Fruit fly (Drosophila melanogaster) whole organism, embryonic: ENCODE results near the gene Ssadh.

ENCODE experiments used
- Atf6 ChIP-seq: fragments of 200-800 bp; sonication (Bioruptor generic); IDR thresholded peaks from 2 replicates; pipeline ENCODE4 v1.3.6; 2022; ENCODE audit warnings: missing biosample characterization, missing genetic modification characterization
- Bdp1 ChIP-seq: fragments of 200-800 bp; sonication (Bioruptor generic); optimal IDR thresholded peaks from 3 replicates; lab custom pipeline; 2016; ENCODE audit warnings: missing biosample characterization, missing genetic modification characterization
- Bgb ChIP-seq: fragments of 200-800 bp; sonication (Bioruptor generic); IDR thresholded peaks from 2 replicates; pipeline ENCODE4 v1.3.6; 2022; ENCODE audit warnings: missing biosample characterization, missing genetic modification characterization; ENCODE audit not compliant: partially characterized antibody
- CG10543 ChIP-seq: fragments of 200-800 bp; sonication (Bioruptor generic); optimal IDR thresholded peaks from 3 replicates; lab custom pipeline; 2017; ENCODE audit warnings: missing biosample characterization, mild to moderate bottlenecking, missing genetic modification characterization, moderate library complexity
- CG11247 ChIP-seq: fragments of 200-800 bp; sonication (Bioruptor generic); IDR thresholded peaks from 2 replicates; pipeline ENCODE4 v1.3.6; 2022; ENCODE audit warnings: missing biosample characterization, missing genetic modification characterization
- CG11398 ChIP-seq: fragments of 200-800 bp; sonication (Bioruptor generic); optimal IDR thresholded peaks from 2 replicates; lab custom pipeline; 2016; ENCODE audit warnings: missing biosample characterization, missing genetic modification characterization
- CG14965 ChIP-seq: fragments of 200-800 bp; sonication (Bioruptor generic); optimal IDR thresholded peaks from 2 replicates; lab custom pipeline; 2016; ENCODE audit warnings: missing biosample characterization, missing genetic modification characterization, borderline replicate concordance
- CG15073 ChIP-seq: fragments of 200-800 bp; sonication (Bioruptor generic); optimal IDR thresholded peaks from 2 replicates; lab custom pipeline; 2016; ENCODE audit warnings: missing biosample characterization, missing genetic modification characterization
- CG16813 ChIP-seq: fragments of 200-800 bp; sonication (Bioruptor generic); IDR thresholded peaks from 3 replicates; pipeline ENCODE4 v1.3.6; 2022; ENCODE audit warnings: missing biosample characterization, missing genetic modification characterization; ENCODE audit not compliant: partially characterized antibody
- CG17328 ChIP-seq: fragments of 200-800 bp; sonication (Bioruptor generic); IDR thresholded peaks from 2 replicates; pipeline ENCODE4 v1.3.6; 2022; ENCODE audit warnings: missing biosample characterization, missing genetic modification characterization
- CG1832 ChIP-seq: fragments of 200-800 bp; sonication (Bioruptor generic); optimal IDR thresholded peaks from 2 replicates; lab custom pipeline; 2017; ENCODE audit warnings: missing biosample characterization, mild to moderate bottlenecking, missing genetic modification characterization, inconsistent platforms
- CG18476 ChIP-seq: fragments of 200-800 bp; sonication (Bioruptor generic); optimal IDR thresholded peaks from 2 replicates; lab custom pipeline; 2016; ENCODE audit warnings: missing biosample characterization, mild to moderate bottlenecking, missing genetic modification characterization
- CG30020 ChIP-seq: fragments of 200-800 bp; optimal IDR thresholded peaks from 2 replicates; lab custom pipeline; 2019; ENCODE audit warnings: missing biosample characterization, mild to moderate bottlenecking, missing genetic modification characterization, moderate library complexity
- CG32767 ChIP-seq: fragments of 200-800 bp; sonication (Bioruptor generic); IDR thresholded peaks from 2 replicates; pipeline ENCODE4 v1.3.6; 2022; ENCODE audit warnings: missing biosample characterization, missing genetic modification characterization
- CG3847 ChIP-seq: fragments of 200-800 bp; sonication (Bioruptor generic); IDR thresholded peaks from 2 replicates; pipeline ENCODE4 v1.3.6; 2022; ENCODE audit warnings: missing biosample characterization, missing genetic modification characterization
- CG4282 ChIP-seq: fragments of 200-800 bp; sonication (Bioruptor generic); optimal IDR thresholded peaks from 2 replicates; lab custom pipeline; 2016; ENCODE audit warnings: missing biosample characterization, missing genetic modification characterization
- CG4730 ChIP-seq: fragments of 200-800 bp; sonication (Bioruptor generic); IDR thresholded peaks from 2 replicates; pipeline ENCODE4 v1.3.6; 2022; ENCODE audit warnings: missing biosample characterization, missing genetic modification characterization
- CG8924 ChIP-seq: fragments of 200-800 bp; optimal IDR thresholded peaks from 3 replicates; lab custom pipeline; 2019; ENCODE audit warnings: missing biosample characterization, mild to moderate bottlenecking, missing genetic modification characterization, moderate library complexity
- Dad ChIP-seq: fragments of 200-800 bp; sonication (Bioruptor generic); optimal IDR thresholded peaks from 3 replicates; lab custom pipeline; 2016; ENCODE audit warnings: missing biosample characterization, missing genetic modification characterization
- Drgx ChIP-seq: fragments of 200-800 bp; sonication (Bioruptor generic); IDR thresholded peaks from 2 replicates; pipeline ENCODE4 v1.3.6; 2022; ENCODE audit warnings: missing biosample characterization, missing genetic modification characterization
- Gsc ChIP-seq: fragments of 200-800 bp; sonication (Bioruptor generic); IDR thresholded peaks from 2 replicates; pipeline ENCODE4 v1.3.6; 2022; ENCODE audit warnings: missing biosample characterization, missing genetic modification characterization
- HLH4C ChIP-seq: fragments of 200-800 bp; sonication (Bioruptor generic); IDR thresholded peaks from 3 replicates; pipeline ENCODE4 v1.3.6; 2022; ENCODE audit warnings: missing biosample characterization, missing genetic modification characterization; ENCODE audit not compliant: partially characterized antibody
- Hey ChIP-seq: fragments of 200-800 bp; sonication (Bioruptor generic); optimal IDR thresholded peaks from 3 replicates; lab custom pipeline; 2018; ENCODE audit warnings: missing biosample characterization, mild to moderate bottlenecking, missing genetic modification characterization
- Hmr ChIP-seq: fragments of 200-800 bp; sonication (Bioruptor generic); optimal IDR thresholded peaks from 3 replicates; lab custom pipeline; 2017; ENCODE audit warnings: mild to moderate bottlenecking, missing biosample characterization, missing genetic modification reagents, missing genetic modification characterization
- Hr51 ChIP-seq, 2 experiments: fragments of 200-800 bp; sonication (Bioruptor generic); optimal IDR thresholded peaks; 2 replicates in 1 of 2; 3 replicates in 1 of 2; lab custom pipeline; 2016 to 2018; ENCODE audit warnings: missing biosample characterization in 2 of 2, missing genetic modification characterization in 2 of 2, mild to moderate bottlenecking in 1 of 2, moderate library complexity in 1 of 2
- Kr ChIP-seq: fragments of 200-800 bp; sonication (Bioruptor generic); optimal IDR thresholded peaks from 2 replicates; lab custom pipeline; 2017; ENCODE audit warnings: missing biosample characterization, mild to moderate bottlenecking, missing genetic modification characterization
- Sry-δ ChIP-seq: fragments of 200-800 bp; sonication (Bioruptor generic); optimal IDR thresholded peaks from 2 replicates; lab custom pipeline; 2016; ENCODE audit warnings: missing biosample characterization, missing genetic modification characterization
- cato ChIP-seq: fragments of 200-800 bp; sonication (Bioruptor generic); optimal IDR thresholded peaks from 2 replicates; lab custom pipeline; 2016; ENCODE audit warnings: missing biosample characterization, missing genetic modification characterization, borderline replicate concordance
- corto ChIP-seq: fragments of 200-800 bp; sonication (Bioruptor generic); optimal IDR thresholded peaks from 2 replicates; lab custom pipeline; 2016; ENCODE audit warnings: missing biosample characterization, mild to moderate bottlenecking, missing genetic modification characterization, moderate library complexity
- crol ChIP-seq: fragments of 200-800 bp; sonication (Bioruptor generic); IDR thresholded peaks from 2 replicates; pipeline ENCODE4 v1.3.6; 2022; ENCODE audit warnings: missing biosample characterization, missing genetic modification characterization
- dm ChIP-seq: fragments of 200-800 bp; sonication (Bioruptor generic); optimal IDR thresholded peaks from 3 replicates; lab custom pipeline; 2016; ENCODE audit warnings: missing biosample characterization, missing genetic modification characterization
- en ChIP-seq: fragments of 200-800 bp; sonication (Bioruptor generic); optimal IDR thresholded peaks from 2 replicates; lab custom pipeline; 2016; ENCODE audit warnings: missing biosample characterization, missing genetic modification characterization
- fd96Cb ChIP-seq: fragments of 200-800 bp; sonication (Bioruptor generic); optimal IDR thresholded peaks from 2 replicates; lab custom pipeline; 2018; ENCODE audit warnings: missing biosample characterization, mild to moderate bottlenecking, missing genetic modification characterization, moderate library complexity
- gcm2 ChIP-seq: fragments of 200-800 bp; sonication (Bioruptor generic); optimal IDR thresholded peaks from 2 replicates; lab custom pipeline; 2016; ENCODE audit warnings: missing biosample characterization, missing genetic modification characterization
- jigr1 ChIP-seq: fragments of 200-800 bp; sonication (Bioruptor generic); IDR thresholded peaks from 3 replicates; pipeline ENCODE4 v1.3.6; 2022; ENCODE audit warnings: missing biosample characterization, missing genetic modification characterization
- lov ChIP-seq, 2 experiments: fragments of 200-800 bp in 1 of 2; fragments of >200 bp in 1 of 2; sonication (Bioruptor generic) in 1 of 2; IDR thresholded peaks in 1 of 2; optimal IDR thresholded peaks in 1 of 2; 2 replicates in 1 of 2; 3 replicates in 1 of 2; pipeline versions ENCODE4 v1.3.6 to Lab custom; 2017 to 2022; ENCODE audit warnings: missing biosample characterization in 1 of 2, missing genetic modification characterization in 1 of 2
- luna ChIP-seq: fragments of 200-800 bp; sonication (Bioruptor generic); optimal IDR thresholded peaks from 2 replicates; lab custom pipeline; 2016; ENCODE audit warnings: missing biosample characterization, missing genetic modification characterization
- nerfin-2 ChIP-seq: fragments of 200-800 bp; sonication (Bioruptor generic); IDR thresholded peaks from 2 replicates; pipeline ENCODE4 v1.3.6; 2022; ENCODE audit warnings: missing biosample characterization, missing genetic modification characterization; ENCODE audit not compliant: partially characterized antibody
- peb ChIP-seq: fragments of 200-800 bp; sonication (Bioruptor generic); IDR thresholded peaks from 2 replicates; pipeline ENCODE4 v1.3.6; 2022; ENCODE audit warnings: missing biosample characterization, missing genetic modification characterization
- pho ChIP-seq: fragments of 200-800 bp; sonication (Bioruptor generic); optimal IDR thresholded peaks from 2 replicates; lab custom pipeline; 2016; ENCODE audit warnings: missing biosample characterization, missing genetic modification characterization
- phol ChIP-seq: fragments of 200-800 bp; sonication (Bioruptor generic); optimal IDR thresholded peaks from 3 replicates; lab custom pipeline; 2018; ENCODE audit warnings: missing biosample characterization, mild to moderate bottlenecking, missing genetic modification characterization, moderate library complexity
- psq ChIP-seq: fragments of 200-800 bp; sonication (Bioruptor generic); optimal IDR thresholded peaks from 2 replicates; lab custom pipeline; 2017; ENCODE audit warnings: missing biosample characterization, missing genetic modification characterization
- salm ChIP-seq: fragments of 200-800 bp; sonication (Bioruptor generic); optimal IDR thresholded peaks from 2 replicates; lab custom pipeline; 2018; ENCODE audit warnings: missing biosample characterization, mild to moderate bottlenecking, missing genetic modification characterization
- sob ChIP-seq: fragments of 200-800 bp; sonication (Bioruptor generic); IDR thresholded peaks from 2 replicates; pipeline ENCODE4 v1.3.6; 2022; ENCODE audit warnings: missing biosample characterization, missing genetic modification characterization
- sug ChIP-seq: fragments of 200-800 bp; optimal IDR thresholded peaks from 2 replicates; lab custom pipeline; 2019; ENCODE audit warnings: missing biosample characterization, mild to moderate bottlenecking, missing genetic modification characterization, moderate library complexity
- trh ChIP-seq: fragments of 200-800 bp; sonication (Bioruptor generic); optimal IDR thresholded peaks from 2 replicates; lab custom pipeline; 2016; ENCODE audit warnings: missing biosample characterization, missing genetic modification characterization
- usp ChIP-seq: fragments of >200 bp; optimal IDR thresholded peaks from 2 replicates; lab custom pipeline; 2017; ENCODE audit warnings: missing biosample characterization, missing genetic modification characterization
- vfl ChIP-seq: fragments of 200-800 bp; sonication (Bioruptor generic); optimal IDR thresholded peaks from 2 replicates; lab custom pipeline; 2016; ENCODE audit warnings: missing biosample characterization, missing genetic modification characterization
- wdn ChIP-seq: fragments of 200-800 bp; sonication (Bioruptor generic); IDR thresholded peaks from 2 replicates; pipeline ENCODE4 v1.3.6; 2022; ENCODE audit warnings: missing biosample characterization, missing genetic modification characterization

The Ssadh gene

dm6 chr3R:25646882-25647518 lies 20.3 kb upstream of the Ssadh start (continued):
- TF ChIP-seq CG4282 (GFP tag; lab: Kevin White, UChicago) (peak; percentile 94), Drgx (peak; percentile 69), vfl (GFP tag; lab: Kevin White, UChicago) (peak; percentile 95), corto (GFP tag; lab: Kevin White, UChicago) (no peak), Dad (peak; percentile 96), CG3847 (peak; percentile 96), Kr (GFP tag; lab: Kevin White, UChicago) (peak; percentile 74), CG14965 (peak; percentile 81), Gsc (GFP tag; lab: Robert Waterston, UW) (peak; percentile 79), Bdp1 (GFP tag; lab: Kevin White, UChicago) (peak; percentile 81), cato (GFP tag; lab: Kevin White, UChicago) (peak; percentile 91), CG16813 (GFP tag; lab: Robert Waterston, UW) (peak; percentile 93), CG8924 (tag; lab: Kevin White, UChicago) (peak; percentile 90), Hr51 (GFP tag; optimal IDR thresholded peaks at IDR 0.05; lab: Kevin White, UChicago) (peak; percentile 87 to 97), crol (peak; percentile 55), jigr1 (GFP tag; lab: Robert Waterston, UW) (peak; percentile 83; the same call in 2 of the 3 replicates), HLH4C (GFP tag; lab: Robert Waterston, UW) (peak; percentile 83), lov (optimal IDR thresholded peaks at IDR 0.05; lab: Kevin White, UChicago) (no peak), lov (GFP tag; IDR thresholded peaks at IDR 0.05; lab: Robert Waterston, UW) (peak; percentile 71; the same call in 1 of the 3 replicates), Sry-δ (GFP tag; lab: Kevin White, UChicago) (peak; percentile 99), sug (peak; percentile 96), luna (peak; percentile 87), Atf6 (peak; percentile 90), pho (peak; percentile 96), CG11247 (GFP tag; lab: Robert Waterston, UW) (peak; percentile 86), Hey (tag; lab: Kevin White, UChicago) (peak; percentile 77), salm (tag; lab: Kevin White, UChicago) (peak; percentile 65), CG10543 (GFP tag; lab: Kevin White, UChicago) (peak; percentile 96), CG18476 (GFP tag; lab: Kevin White, UChicago) (peak; percentile 74), CG11398 (GFP tag; lab: Kevin White, UChicago) (peak; percentile 94), CG1832 (peak; percentile 80), Hmr (GFP tag; lab: Kevin White, UChicago) (peak; percentile 96), nerfin-2 (GFP tag; lab: Robert Waterston, UW) (peak; percentile 67), sob (peak; percentile 95), dm (GFP tag; lab: Kevin White, UChicago) (peak; percentile 96), gcm2 (GFP tag; lab: Kevin White, UChicago) (peak; percentile 84), fd96Cb (tag; lab: Kevin White, UChicago) (peak; percentile 82), CG17328 (GFP tag; lab: Robert Waterston, UW) (peak; percentile 90), Bgb (peak; percentile 83), psq (GFP tag; lab: Kevin White, UChicago) (peak; percentile 83), CG30020 (tag; lab: Kevin White, UChicago) (peak; percentile 82), phol (tag; lab: Kevin White, UChicago) (peak; percentile 95), peb (GFP tag; lab: Robert Waterston, UW) (peak; percentile 76), wdn (GFP tag; lab: Robert Waterston, UW) (peak; percentile 86), CG32767 (GFP tag; lab: Robert Waterston, UW) (peak; percentile 83), trh (GFP tag; lab: Kevin White, UChicago) (peak; percentile 79), CG4730 (GFP tag; lab: Robert Waterston, UW) (peak; percentile 84), CG15073 (GFP tag; lab: Kevin White, UChicago) (peak; percentile 43), en (GFP tag; lab: Kevin White, UChicago) (peak; percentile 83), usp (no peak)
